Worm (Caenorhabditis elegans) whole organism, midembryonic: Measurements from ENCODE around the gene mec-12.

Experiments used
- T22C8.4 ChIP-seq: fragments of 200-800 bp; sonication (Bioruptor generic); IDR thresholded peaks from 2 replicates; pipeline ENCODE4 v1.3.6; 2022; ENCODE audit warnings: missing genetic modification characterization, missing compliant biosample characterization
- cog-1 ChIP-seq: sonication (generic microtip); optimal IDR thresholded peaks from 2 replicates; lab custom pipeline; 2016; ENCODE audit warnings: missing genetic modification characterization, missing compliant biosample characterization
- flt-1 ChIP-seq: fragments of 200-800 bp; sonication (Bioruptor generic); IDR thresholded peaks from 2 replicates; pipeline ENCODE4 v1.3.6; 2022; ENCODE audit warnings: missing genetic modification characterization, missing compliant biosample characterization
- klf-2 ChIP-seq: fragments of 200-800 bp; sonication (Bioruptor generic); conservative IDR thresholded peaks from 2 replicates; pipeline ENCODE4 v1.3.6; 2022; ENCODE audit warnings: missing genetic modification reagents, missing genetic modification characterization, missing compliant biosample characterization
- med-1 ChIP-seq: sonication (generic microtip); optimal IDR thresholded peaks from 2 replicates; lab custom pipeline; 2017; ENCODE audit warnings: missing genetic modification characterization, mild to moderate bottlenecking, missing compliant biosample characterization, antibody characterized with exemption, missing genetic modification reagents; ENCODE audit not compliant: insufficient read depth
- ref-1 ChIP-seq: fragments of 200-800 bp; sonication (Bioruptor generic); conservative IDR thresholded peaks from 2 replicates; pipeline ENCODE4 v1.3.6; 2022; ENCODE audit warnings: missing genetic modification reagents, missing genetic modification characterization, missing compliant biosample characterization
- tab-1 ChIP-seq: fragments of 200-800 bp; sonication (Bioruptor generic); IDR thresholded peaks from 2 replicates; pipeline ENCODE4 v1.3.6; 2022; ENCODE audit warnings: missing genetic modification characterization, missing compliant biosample characterization
- ztf-23 ChIP-seq: fragments of 200-800 bp; sonication (Bioruptor generic); IDR thresholded peaks from 2 replicates; pipeline ENCODE4 v1.3.6; 2022; ENCODE audit warnings: missing genetic modification reagents, missing genetic modification characterization, missing compliant biosample characterization
- ztf-29 ChIP-seq: fragments of 200-800 bp; sonication (Bioruptor generic); IDR thresholded peaks from 2 replicates; pipeline ENCODE4 v1.3.6; 2022; ENCODE audit warnings: missing genetic modification reagents, missing genetic modification characterization, missing compliant biosample characterization

mec-12 gene

DNA sequence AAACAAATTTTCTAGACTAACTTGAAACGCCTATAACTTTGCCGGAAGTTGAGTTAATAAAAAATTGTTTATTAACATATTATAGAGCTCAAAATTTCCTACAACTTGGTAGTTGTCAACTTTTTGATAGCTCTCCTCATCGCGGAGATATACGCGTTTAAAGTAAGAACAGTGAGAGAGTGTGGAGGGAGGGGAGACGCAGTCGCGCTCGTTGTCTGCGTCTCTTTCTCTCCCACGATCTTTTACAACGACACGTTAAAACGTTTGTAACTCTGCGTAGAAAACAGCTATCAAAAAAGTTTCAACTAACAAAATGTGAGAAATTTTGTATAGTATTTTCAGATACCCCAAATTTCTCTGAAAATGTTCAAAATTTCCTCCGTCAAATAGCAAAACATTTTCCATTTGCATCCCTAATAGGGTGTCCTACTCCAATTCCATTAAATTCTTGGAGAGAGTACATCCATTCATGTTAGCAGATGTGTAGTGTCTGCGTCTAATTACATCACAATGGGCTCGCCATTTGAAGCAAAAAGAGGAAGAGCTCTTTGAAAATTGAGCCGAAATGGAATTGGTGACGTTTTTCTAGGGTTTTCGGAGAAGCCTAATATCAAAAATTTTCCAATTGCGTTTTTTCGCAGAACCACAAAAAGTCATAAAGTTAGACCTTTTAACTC, 2.6 kb downstream of the mec-12 start:
- TF ChIP-seq klf-2 (GFP tag; lab: Robert Waterston, UW) (no peak), flt-1 (GFP tag; lab: Robert Waterston, UW) (no peak), ztf-29 (GFP tag; lab: Robert Waterston, UW) (no peak), cog-1 (tag; lab: Kevin White, UChicago) (no peak), ztf-23 (GFP tag; lab: Robert Waterston, UW) (no peak)

DNA sequence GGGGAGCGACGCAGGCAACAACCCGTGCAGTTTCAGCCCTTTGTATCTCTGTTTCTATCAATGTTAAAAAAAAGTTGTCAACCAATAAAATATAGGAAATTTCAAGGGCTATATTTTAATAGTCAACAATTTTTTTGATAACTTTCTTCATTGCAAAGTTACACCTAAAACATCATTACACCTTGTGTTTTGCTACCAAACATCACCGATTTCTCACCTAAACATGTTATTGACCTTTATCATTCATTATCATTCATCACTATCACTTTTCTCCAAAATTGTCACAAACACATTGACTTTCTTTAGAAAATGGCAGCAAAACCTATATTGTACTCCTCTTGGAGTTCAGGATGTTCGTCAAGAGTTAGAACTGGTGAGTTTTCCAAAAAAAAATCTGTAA, 10.0 kb downstream of the mec-12 start, which contains the start of gene Y53G8B.1:
Gene Y53G8B.1, plus strand, starts transcription at position 242 of the 400 bp plus-strand sequence.
- no peak for TF ChIP-seq ztf-23 (GFP tag; lab: Robert Waterston, UW)
- no peak for TF ChIP-seq ztf-29 (GFP tag; lab: Robert Waterston, UW)
- TF ChIP-seq tab-1: no peak

ce11 chrIII:3127613-3128012, 11.4 kb downstream of the mec-12 start:
- TF ChIP-seq flt-1 (GFP tag; lab: Robert Waterston, UW) (no peak), T22C8.4 (GFP tag; lab: Robert Waterston, UW) (no peak), ztf-29 (GFP tag; lab: Robert Waterston, UW) (no peak), tab-1 (no peak), med-1 (GFP tag; lab: Kevin White, UChicago) (no peak), cog-1 (tag; lab: Kevin White, UChicago) (no peak)

DNA sequence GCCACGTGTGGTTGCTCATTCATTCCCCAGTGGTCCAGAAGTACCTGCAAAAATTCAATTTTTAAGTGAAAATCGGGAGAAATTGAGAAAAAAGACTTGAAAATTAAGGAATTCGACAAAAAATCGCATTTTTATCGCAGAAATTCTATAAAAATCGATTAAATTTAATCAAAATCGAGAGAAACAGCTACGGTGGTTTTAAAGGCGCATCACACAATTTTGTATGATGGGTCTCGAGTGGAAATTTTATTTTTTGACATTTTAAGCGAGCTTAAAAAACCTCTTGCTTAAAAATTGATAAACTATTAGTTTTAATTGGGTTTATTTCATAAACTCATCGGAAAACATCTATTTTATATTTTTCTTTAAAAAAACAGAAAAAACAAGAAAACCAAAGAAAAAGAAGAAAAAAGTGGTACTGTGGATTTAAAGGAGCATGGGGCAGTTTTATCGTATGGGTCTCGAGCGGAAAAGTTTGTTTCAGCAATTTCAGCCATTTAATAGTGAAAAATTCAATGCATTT, 11.9 kb downstream of the mec-12 start, which contains the start of gene nipa-1:
Gene nipa-1, minus strand, starts transcription at position 51 of the 523 bp plus-strand sequence.
- TF ChIP-seq med-1 (GFP tag; lab: Kevin White, UChicago) (no peak), tab-1 (no peak), flt-1 (GFP tag; lab: Robert Waterston, UW) (no peak), ztf-23 (GFP tag; lab: Robert Waterston, UW) (no peak), klf-2 (GFP tag; lab: Robert Waterston, UW) (no peak), cog-1 (tag; lab: Kevin White, UChicago) (no peak), ztf-29 (GFP tag; lab: Robert Waterston, UW) (no peak), T22C8.4 (GFP tag; lab: Robert Waterston, UW) (no peak), ref-1 (no peak)

- TF ChIP-seq ztf-23 (GFP tag; lab: Robert Waterston, UW): no peak
- TF ChIP-seq flt-1 (GFP tag; lab: Robert Waterston, UW): 0 out of 2 replicates have a peak, but pooled peaks have one; percentile 24
These were observed 14.7 kb downstream of the mec-12 start for ce11 chrIII:3124209-3124786.

ce11 chrIII:3119972-3120371, 19.1 kb downstream of the mec-12 start:
- TF ChIP-seq ref-1: no peak
- TF ChIP-seq ztf-29 (GFP tag; lab: Robert Waterston, UW): no peak
- no peak for TF ChIP-seq tab-1
- no peak for TF ChIP-seq med-1 (GFP tag; lab: Kevin White, UChicago)
- no peak for TF ChIP-seq flt-1 (GFP tag; lab: Robert Waterston, UW)
- no peak for TF ChIP-seq cog-1 (tag; lab: Kevin White, UChicago)
- no peak for TF ChIP-seq ztf-23 (GFP tag; lab: Robert Waterston, UW)
- no peak for TF ChIP-seq T22C8.4 (GFP tag; lab: Robert Waterston, UW)
- no peak for TF ChIP-seq klf-2 (GFP tag; lab: Robert Waterston, UW)

- TF ChIP-seq cog-1 (tag; lab: Kevin White, UChicago) (no peak), tab-1 (no peak), ztf-29 (GFP tag; lab: Robert Waterston, UW) (no peak), med-1 (GFP tag; lab: Kevin White, UChicago) (no peak), flt-1 (GFP tag; lab: Robert Waterston, UW) (no peak), ztf-23 (GFP tag; lab: Robert Waterston, UW) (no peak), T22C8.4 (GFP tag; lab: Robert Waterston, UW) (no peak)
These were observed 22.1 kb downstream of the mec-12 start for ce11 chrIII:3116969-3117368.

DNA sequence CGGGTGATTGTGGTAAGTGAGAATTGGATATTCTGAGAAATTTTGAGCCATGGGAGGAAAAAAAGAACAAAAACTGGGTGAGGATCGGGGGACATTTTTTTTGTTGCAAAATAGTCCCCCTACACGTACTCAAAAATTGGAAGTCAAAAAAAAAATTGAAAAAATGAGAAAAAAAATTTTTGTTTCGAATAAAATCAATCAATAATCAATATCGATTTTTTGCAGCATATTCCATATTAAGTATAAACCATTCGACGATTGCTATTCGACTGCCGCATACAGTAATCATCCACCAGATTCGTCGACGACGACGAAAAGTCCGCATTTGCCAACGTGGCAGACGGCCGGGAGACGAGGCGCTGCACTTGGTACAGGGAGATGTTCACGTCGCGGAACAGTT, 26.4 kb downstream of the mec-12 start:
- TF ChIP-seq T22C8.4 (GFP tag; lab: Robert Waterston, UW): peak; percentile 64
- no peak for TF ChIP-seq ztf-23 (GFP tag; lab: Robert Waterston, UW)

- no peak for TF ChIP-seq klf-2 (GFP tag; lab: Robert Waterston, UW)
- TF ChIP-seq ztf-23 (GFP tag; lab: Robert Waterston, UW): no peak
- no peak for TF ChIP-seq T22C8.4 (GFP tag; lab: Robert Waterston, UW)
- TF ChIP-seq ref-1: no peak
- TF ChIP-seq flt-1 (GFP tag; lab: Robert Waterston, UW): no peak
- TF ChIP-seq cog-1 (tag; lab: Kevin White, UChicago): no peak
- TF ChIP-seq tab-1: no peak
These were observed 27.0 kb downstream of the mec-12 start for ce11 chrIII:3112001-3112400.

ce11 chrIII:3111534-3111933, 27.5 kb downstream of the mec-12 start:
- TF ChIP-seq ref-1: no peak
- TF ChIP-seq cog-1 (tag; lab: Kevin White, UChicago): no peak
